Worm (Caenorhabditis elegans): ENCODE results near the gene set-1.
A peak's percentile ranks its signal among the peaks of the same experiment; 100 is the strongest.

DNA sequence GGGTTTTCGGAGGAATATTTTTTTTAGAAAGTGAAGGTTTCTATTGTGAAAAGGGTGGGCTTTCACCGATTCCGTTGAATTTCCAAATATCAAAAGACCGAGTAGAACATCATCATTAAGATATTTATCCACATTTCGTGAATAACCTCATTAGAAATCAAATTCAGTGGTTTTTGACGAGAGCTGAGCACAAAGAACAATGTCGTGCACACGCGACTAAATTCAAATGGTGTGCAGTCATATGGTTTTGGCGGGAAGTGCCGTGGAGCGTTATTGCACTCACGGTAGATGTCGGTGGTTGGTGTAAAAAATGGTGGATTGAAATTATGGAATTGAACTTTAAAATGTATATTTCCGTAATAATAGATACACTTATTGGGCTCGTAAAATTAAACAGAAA is 505 bp upstream of the set-1 start:
- TF ChIP-seq lsy-2 (tag; optimal IDR thresholded peaks at IDR 0.05): peak in 1 of 2 experiments; percentile 15
- no peak for TF ChIP-seq R02D3.7 (tag; optimal IDR thresholded peaks at IDR 0.05)
- TF ChIP-seq ceh-16 (tag; optimal IDR thresholded peaks at IDR 0.05): no peak
- TF ChIP-seq mab-5 (tag; optimal IDR thresholded peaks at IDR 0.05): no peak
- no peak for TF ChIP-seq fos-1 (tag; optimal IDR thresholded peaks at IDR 0.05)
- no peak for TF ChIP-seq ama-1 (optimal IDR thresholded peaks at IDR 0.05)
- TF ChIP-seq nhr-25 (tag; optimal IDR thresholded peaks at IDR 0.05): no peak
- TF ChIP-seq snpc-4 (tag; optimal IDR thresholded peaks at IDR 0.05): no peak
- TF ChIP-seq lin-11 (tag; optimal IDR thresholded peaks at IDR 0.05): no peak
- TF ChIP-seq elt-3 (tag; optimal IDR thresholded peaks at IDR 0.05): no peak
- TF ChIP-seq sma-3 (GFP tag; optimal IDR thresholded peaks at IDR 0.05): no peak
- TF ChIP-seq nhr-11 (tag; optimal IDR thresholded peaks at IDR 0.05): no peak
- TF ChIP-seq dmd-4 (tag; optimal IDR thresholded peaks at IDR 0.05): no peak
- no peak for TF ChIP-seq unc-39 (tag; optimal IDR thresholded peaks at IDR 0.05)

All from whole organism, L2 larva.